Worm (Caenorhabditis elegans) whole organism, L1 larva: ENCODE measurements around the gene nkcc-1.

Experiments
- grh-1 ChIP-seq: fragments of 200-800 bp; sonication (Bioruptor generic); IDR thresholded peaks from 2 replicates; pipeline ENCODE4 v1.3.6; 2022; ENCODE audit warnings: missing genetic modification reagents, missing genetic modification characterization, missing compliant biosample characterization
- lir-3 ChIP-seq: sonication (generic microtip); optimal IDR thresholded peaks from 2 replicates; lab custom pipeline; 2016; ENCODE audit warnings: mild to moderate bottlenecking, missing genetic modification characterization, moderate library complexity, missing compliant biosample characterization; ENCODE audit not compliant: poor library complexity
- mab-9 ChIP-seq: fragments of 200-800 bp; sonication (Bioruptor generic); IDR thresholded peaks from 2 replicates; pipeline ENCODE4 v1.3.6; 2022; ENCODE audit warnings: missing genetic modification reagents, missing genetic modification characterization, missing compliant biosample characterization
- mep-1 ChIP-seq: fragments of 150-350 bp; optimal IDR thresholded peaks from 2 replicates; lab custom pipeline; 2014; ENCODE audit warnings: missing biosample characterization, missing genetic modification characterization
- nhr-12 ChIP-seq: sonication (generic microtip); optimal IDR thresholded peaks from 2 replicates; lab custom pipeline; 2017; ENCODE audit warnings: missing biosample characterization, missing genetic modification characterization
- nhr-47 ChIP-seq: sonication (generic microtip); optimal IDR thresholded peaks from 2 replicates; lab custom pipeline; 2016; ENCODE audit warnings: mild to moderate bottlenecking, missing genetic modification characterization, moderate library complexity, missing compliant biosample characterization
- nhr-71 ChIP-seq: sonication (generic microtip); optimal IDR thresholded peaks from 2 replicates; lab custom pipeline; 2016; ENCODE audit warnings: mild to moderate bottlenecking, missing genetic modification characterization, moderate library complexity, missing compliant biosample characterization
- zip-4 ChIP-seq: fragments of 200-800 bp; sonication (Bioruptor generic); optimal IDR thresholded peaks from 2 replicates; lab custom pipeline; 2018; ENCODE audit warnings: mild to moderate bottlenecking, missing genetic modification characterization, moderate library complexity, missing compliant biosample characterization

DNA sequence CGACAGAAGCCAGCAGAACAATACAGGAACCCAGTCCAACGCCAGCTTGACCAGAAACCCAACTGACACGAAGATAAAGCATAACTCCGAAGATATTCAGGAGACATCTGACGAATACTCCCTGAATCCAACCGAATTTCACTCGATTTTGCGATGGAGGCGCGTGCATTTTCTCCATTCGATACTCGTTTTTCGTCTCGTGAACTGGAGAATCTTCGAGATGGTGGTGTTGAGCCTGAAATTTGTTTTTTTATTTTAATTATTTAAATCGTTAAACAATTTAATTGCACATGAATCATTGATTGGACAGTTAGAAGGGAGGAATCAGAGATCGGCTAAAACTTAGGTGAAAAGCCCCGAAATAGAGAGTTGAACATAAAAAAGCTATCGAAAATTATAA is 9.5 kb downstream of the nkcc-1 start:
- TF ChIP-seq nhr-71 (no peak), nhr-12 (tag; lab: Kevin White, UChicago) (no peak), grh-1 (GFP tag; lab: Robert Waterston, UW) (no peak), mep-1 (tag; lab: Kevin White, UChicago) (no peak), zip-4 (GFP tag; lab: Kevin White, UChicago) (no peak), lir-3 (tag; lab: Kevin White, UChicago) (no peak), nhr-47 (tag; lab: Kevin White, UChicago) (no peak), mab-9 (no peak)
